Worm (Caenorhabditis elegans) whole organism, early embryonic: ENCODE results near the gene ugt-46.

ENCODE experiments used
- ceh-36 ChIP-seq: sonication (generic microtip); optimal IDR thresholded peaks from 2 replicates; lab custom pipeline; 2016; ENCODE audit warnings: missing genetic modification characterization, inconsistent platforms, missing compliant biosample characterization
- hmg-4 ChIP-seq: fragments of 200-800 bp; sonication (Bioruptor generic); optimal IDR thresholded peaks from 2 replicates; lab custom pipeline; 2018; ENCODE audit warnings: mild to moderate bottlenecking, missing genetic modification characterization, missing compliant biosample characterization
- scrt-1 ChIP-seq: fragments of 200-800 bp; sonication (Bioruptor generic); IDR thresholded peaks from 2 replicates; pipeline ENCODE4 v1.3.6; 2022; ENCODE audit warnings: missing genetic modification characterization, missing compliant biosample characterization

DNA sequence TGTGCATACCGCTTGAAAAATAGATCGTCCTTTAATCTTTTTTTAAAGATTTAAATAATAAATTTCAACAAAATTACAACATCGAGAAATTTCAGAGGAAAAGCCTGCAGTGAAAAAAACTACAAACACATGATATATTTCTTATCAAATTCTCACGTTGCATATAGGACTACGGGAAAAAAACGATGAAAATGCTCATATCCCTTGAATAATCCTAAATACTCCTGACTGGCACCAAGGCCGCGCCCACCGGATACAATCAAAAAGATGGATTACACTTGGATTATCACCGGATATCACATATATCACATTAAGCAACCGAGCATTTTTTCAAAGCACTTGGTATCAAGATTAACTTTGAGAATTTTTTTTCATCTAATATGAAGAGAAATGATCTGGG, 16.1 kb downstream of the ugt-46 start:
- TF ChIP-seq scrt-1 (GFP tag; lab: Robert Waterston, UW) (no peak), ceh-36 (tag; lab: Kevin White, UChicago) (no peak), hmg-4 (no peak)
